Worm (Caenorhabditis elegans) whole organism, late embryonic: ENCODE measurements around the gene ceh-37.

ENCODE experiments used
- C08G9.2 ChIP-seq: sonication (generic microtip); optimal IDR thresholded peaks from 2 replicates; lab custom pipeline; 2016; ENCODE audit warnings: mild to moderate bottlenecking, missing genetic modification characterization, moderate library complexity, missing compliant biosample characterization
- C38D4.7 ChIP-seq: fragments of 200-800 bp; sonication (Bioruptor generic); optimal IDR thresholded peaks from 2 replicates; lab custom pipeline; 2018; ENCODE audit warnings: mild to moderate bottlenecking, missing genetic modification characterization, moderate library complexity, missing compliant biosample characterization
- K09A11.1 ChIP-seq: sonication (generic microtip); optimal IDR thresholded peaks from 2 replicates; lab custom pipeline; 2017; ENCODE audit warnings: antibody characterized with exemption, mild to moderate bottlenecking, missing genetic modification characterization, missing compliant biosample characterization; ENCODE audit not compliant: insufficient read depth
- Y22D7AL.16 ChIP-seq: sonication (generic microtip); optimal IDR thresholded peaks from 2 replicates; lab custom pipeline; 2016; ENCODE audit warnings: missing genetic modification characterization, missing compliant biosample characterization
- ama-1 ChIP-seq: fragments of 150-350 bp; optimal IDR thresholded peaks from 2 replicates; lab custom pipeline; 2014
- ceh-14 ChIP-seq: sonication (generic microtip); optimal IDR thresholded peaks from 2 replicates; lab custom pipeline; 2016; ENCODE audit warnings: missing genotype, missing genetic modification characterization, missing compliant biosample characterization
- ceh-19 ChIP-seq: fragments of 200-800 bp; sonication (Bioruptor generic); optimal IDR thresholded peaks from 2 replicates; lab custom pipeline; 2018; ENCODE audit warnings: mild to moderate bottlenecking, missing genetic modification characterization, missing compliant biosample characterization
- ceh-22 ChIP-seq: sonication (generic microtip); optimal IDR thresholded peaks from 2 replicates; lab custom pipeline; 2017; ENCODE audit warnings: missing biosample characterization, missing genetic modification characterization
- ceh-45 ChIP-seq: fragments of 200-800 bp; sonication (Bioruptor generic); IDR thresholded peaks from 2 replicates; pipeline ENCODE4 v1.3.6; 2022; ENCODE audit warnings: missing genetic modification reagents, missing genetic modification characterization, missing compliant biosample characterization
- ceh-9 ChIP-seq: sonication (generic microtip); optimal IDR thresholded peaks from 2 replicates; lab custom pipeline; 2016; ENCODE audit warnings: mild to moderate bottlenecking, missing genetic modification characterization, inconsistent platforms, missing compliant biosample characterization
- che-1 ChIP-seq: sonication (generic microtip); optimal IDR thresholded peaks from 2 replicates; lab custom pipeline; 2016; ENCODE audit warnings: mild to moderate bottlenecking, missing genetic modification characterization, missing compliant biosample characterization
- elt-2 ChIP-seq: sonication (generic microtip); optimal IDR thresholded peaks from 2 replicates; lab custom pipeline; 2016; ENCODE audit warnings: missing genetic modification reagents, missing genetic modification characterization, missing compliant biosample characterization
- elt-4 ChIP-seq: sonication (generic microtip); optimal IDR thresholded peaks from 2 replicates; lab custom pipeline; 2016; ENCODE audit warnings: missing genetic modification characterization, missing compliant biosample characterization
- ets-4 ChIP-seq: sonication (generic microtip); optimal IDR thresholded peaks from 2 replicates; lab custom pipeline; 2016; ENCODE audit warnings: missing genetic modification characterization, missing compliant biosample characterization
- fax-1 ChIP-seq: sonication (generic microtip); optimal IDR thresholded peaks from 2 replicates; lab custom pipeline; 2016; ENCODE audit warnings: missing genotype, missing genetic modification characterization, missing compliant biosample characterization
- fkh-10 ChIP-seq: fragments of 150-350 bp; optimal IDR thresholded peaks from 2 replicates; lab custom pipeline; 2014; ENCODE audit warnings: missing biosample characterization, missing genetic modification reagents, missing genetic modification characterization
- hlh-13 ChIP-seq: fragments of 200-800 bp; sonication (Bioruptor generic); optimal IDR thresholded peaks from 2 replicates; lab custom pipeline; 2018; ENCODE audit warnings: mild to moderate bottlenecking, missing genetic modification characterization, missing compliant biosample characterization
- hlh-15 ChIP-seq: sonication (generic microtip); optimal IDR thresholded peaks from 2 replicates; lab custom pipeline; 2016; ENCODE audit warnings: missing genetic modification characterization, missing compliant biosample characterization
- hlh-8 ChIP-seq: sonication (generic microtip); optimal IDR thresholded peaks from 2 replicates; lab custom pipeline; 2016; ENCODE audit warnings: missing genotype, missing genetic modification characterization, missing compliant biosample characterization
- lim-6 ChIP-seq: sonication (generic microtip); optimal IDR thresholded peaks from 2 replicates; lab custom pipeline; 2016; ENCODE audit warnings: missing genetic modification characterization, missing compliant biosample characterization
- madf-2 ChIP-seq: sonication (generic microtip); optimal IDR thresholded peaks from 2 replicates; lab custom pipeline; 2017; ENCODE audit warnings: missing genetic modification characterization, missing compliant biosample characterization
- nfya-1 ChIP-seq: sonication (generic microtip); optimal IDR thresholded peaks from 2 replicates; lab custom pipeline; 2017; ENCODE audit warnings: missing genetic modification characterization, mild to moderate bottlenecking, missing compliant biosample characterization, antibody characterized with exemption, moderate library complexity
- nhr-232 ChIP-seq: sonication (generic microtip); optimal IDR thresholded peaks from 2 replicates; lab custom pipeline; 2016; ENCODE audit warnings: missing genetic modification characterization, missing compliant biosample characterization
- odd-2 ChIP-seq: sonication (generic microtip); optimal IDR thresholded peaks from 2 replicates; lab custom pipeline; 2017; ENCODE audit warnings: antibody characterized with exemption, mild to moderate bottlenecking, missing genetic modification characterization, missing compliant biosample characterization
- pat-9 ChIP-seq: fragments of 200-800 bp; sonication (Bioruptor generic); optimal IDR thresholded peaks from 2 replicates; lab custom pipeline; 2018; ENCODE audit warnings: mild to moderate bottlenecking, missing genetic modification characterization, moderate library complexity, missing compliant biosample characterization
- pha-2 ChIP-seq: sonication (generic microtip); optimal IDR thresholded peaks from 2 replicates; lab custom pipeline; 2017; ENCODE audit warnings: mild to moderate bottlenecking, missing genetic modification characterization, missing compliant biosample characterization
- pha-4 ChIP-seq: fragments of 150-350 bp; optimal IDR thresholded peaks from 2 replicates; lab custom pipeline; 2018; ENCODE audit warnings: missing biosample characterization, missing genetic modification reagents, missing genetic modification characterization
- ref-2 ChIP-seq: sonication (generic microtip); optimal IDR thresholded peaks from 2 replicates; lab custom pipeline; 2016; ENCODE audit warnings: missing genetic modification characterization, missing compliant biosample characterization
- sox-4 ChIP-seq: sonication (generic microtip); optimal IDR thresholded peaks from 2 replicates; lab custom pipeline; 2017; ENCODE audit warnings: mild to moderate bottlenecking, missing genetic modification characterization, inconsistent platforms, missing compliant biosample characterization
- tbx-7 ChIP-seq: sonication (generic microtip); optimal IDR thresholded peaks from 2 replicates; lab custom pipeline; 2016; ENCODE audit warnings: missing genotype, missing genetic modification characterization, missing compliant biosample characterization
- ttx-3 ChIP-seq: sonication (generic microtip); optimal IDR thresholded peaks from 2 replicates; lab custom pipeline; 2016; ENCODE audit warnings: missing genetic modification reagents, missing genetic modification characterization, missing compliant biosample characterization
- unc-42 ChIP-seq: sonication (generic microtip); optimal IDR thresholded peaks from 2 replicates; lab custom pipeline; 2016; ENCODE audit warnings: missing genotype, missing genetic modification characterization, missing compliant biosample characterization
- unc-55 ChIP-seq: sonication (generic microtip); optimal IDR thresholded peaks from 2 replicates; lab custom pipeline; 2017; ENCODE audit warnings: missing biosample characterization, missing genetic modification reagents, missing genetic modification characterization
- unc-86 ChIP-seq: sonication (generic microtip); optimal IDR thresholded peaks from 2 replicates; lab custom pipeline; 2016; ENCODE audit warnings: missing genetic modification characterization, missing compliant biosample characterization
- zip-5 ChIP-seq: sonication (generic microtip); optimal IDR thresholded peaks from 2 replicates; lab custom pipeline; 2016; ENCODE audit warnings: missing genetic modification characterization, missing compliant biosample characterization

ceh-37 gene

DNA sequence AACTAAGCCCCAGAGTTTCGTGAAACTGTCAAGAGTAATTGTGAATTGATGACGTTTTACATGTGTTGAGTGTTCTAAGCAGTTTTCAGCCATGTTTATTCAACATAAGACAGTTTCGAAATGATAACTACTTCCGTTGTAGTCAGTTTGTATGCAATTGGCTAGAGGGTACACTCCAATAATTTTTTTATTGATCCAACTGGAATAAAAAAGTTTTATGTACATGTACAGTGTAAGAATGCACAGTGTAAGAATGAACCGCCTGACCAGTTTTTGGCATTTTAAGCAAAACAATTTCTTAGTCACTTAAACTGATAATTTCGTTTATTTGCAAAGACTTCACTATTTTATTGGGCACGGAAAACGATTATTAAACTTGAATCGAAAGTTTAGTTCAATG is 5.5 kb upstream of the ceh-37 start:
- no peak for TF ChIP-seq pha-4 (tag; lab: Kevin White, UChicago)
- no peak for TF ChIP-seq C08G9.2 (tag; lab: Kevin White, UChicago)
- TF ChIP-seq ama-1 (lab: Kevin White, UChicago): no peak
- no peak for TF ChIP-seq pha-2
- TF ChIP-seq ceh-45: no peak
- no peak for TF ChIP-seq ceh-9 (tag; lab: Kevin White, UChicago)
- TF ChIP-seq nfya-1: no peak
- no peak for TF ChIP-seq elt-4
- no peak for TF ChIP-seq ref-2 (tag; lab: Kevin White, UChicago)
- no peak for TF ChIP-seq fax-1
- TF ChIP-seq ceh-19 (GFP tag; lab: Kevin White, UChicago): no peak
- TF ChIP-seq hlh-13: no peak

DNA sequence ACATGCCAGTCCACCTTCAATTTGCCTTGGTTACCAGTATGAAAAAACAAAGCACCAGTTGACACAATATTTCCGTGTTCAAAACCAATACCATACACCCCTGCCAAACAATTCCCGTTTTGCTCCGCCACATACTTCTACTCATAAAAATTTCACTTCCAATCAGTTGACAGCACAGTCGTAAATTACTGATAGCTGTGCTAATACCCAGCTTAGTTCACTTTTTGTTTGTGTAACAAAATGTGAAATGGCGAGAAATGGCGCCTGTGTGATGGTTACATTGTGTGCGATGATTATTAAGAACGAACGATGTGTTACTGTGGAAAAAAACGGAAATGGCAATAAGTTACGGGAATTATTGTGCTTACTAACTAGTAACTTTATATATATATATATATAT is 1.5 kb downstream of the ceh-37 start:
- no peak for TF ChIP-seq ama-1 (lab: Kevin White, UChicago)
- TF ChIP-seq hlh-8: no peak
- TF ChIP-seq Y22D7AL.16 (tag; lab: Kevin White, UChicago): no peak
- TF ChIP-seq che-1 (tag; lab: Kevin White, UChicago): no peak
- no peak for TF ChIP-seq hlh-13
- TF ChIP-seq ceh-14: no peak
- TF ChIP-seq sox-4 (tag; lab: Kevin White, UChicago): no peak
- TF ChIP-seq pha-2: no peak
- TF ChIP-seq tbx-7 (tag; lab: Kevin White, UChicago): no peak
- no peak for TF ChIP-seq odd-2 (tag; lab: Kevin White, UChicago)
- TF ChIP-seq unc-42 (tag; lab: Kevin White, UChicago): no peak
- no peak for TF ChIP-seq C08G9.2 (tag; lab: Kevin White, UChicago)
- no peak for TF ChIP-seq ceh-22 (tag; lab: Kevin White, UChicago)
- TF ChIP-seq lim-6 (tag; lab: Kevin White, UChicago): no peak
- no peak for TF ChIP-seq unc-55 (GFP tag; lab: Kevin White, UChicago)

DNA sequence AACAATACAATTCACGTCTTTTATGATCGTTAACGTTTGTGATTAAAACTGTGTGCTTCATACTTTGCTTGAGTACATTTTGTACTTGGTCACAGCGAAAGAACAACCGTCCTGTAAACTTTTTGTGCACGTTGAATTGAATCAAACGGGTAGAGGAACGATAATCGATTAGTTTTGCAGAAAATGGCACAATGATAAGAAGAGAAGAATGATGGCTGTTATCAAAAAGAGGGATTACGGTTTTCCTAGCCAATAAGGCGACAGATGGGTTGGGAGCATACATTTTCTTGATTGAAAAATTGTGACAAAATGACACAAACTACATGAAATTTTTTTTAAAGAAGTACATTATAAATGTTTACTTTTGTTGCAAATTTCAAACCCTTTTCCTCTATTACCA is 13.5 kb downstream of the ceh-37 start:
- TF ChIP-seq ceh-22 (tag; lab: Kevin White, UChicago) (no peak), elt-2 (peak; percentile 60)

DNA sequence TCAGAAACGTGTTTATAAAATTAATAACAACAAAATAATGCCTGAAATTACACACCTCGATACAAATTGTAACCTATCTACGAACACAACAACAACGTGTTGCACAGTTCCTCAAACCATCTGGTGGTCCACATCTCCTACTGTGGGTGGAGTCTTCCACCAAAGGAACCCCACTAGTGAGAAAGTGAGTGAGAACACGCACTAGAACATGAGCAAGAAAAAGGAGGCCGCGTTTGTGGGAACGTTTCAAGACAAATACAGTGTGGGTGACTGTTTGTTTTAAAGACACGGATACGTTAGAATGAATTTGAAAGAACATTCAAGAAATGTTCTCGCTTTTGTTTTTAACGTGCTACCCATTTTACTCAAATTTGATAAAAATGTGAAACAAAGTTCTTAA is 21.3 kb downstream of the ceh-37 start, which contains the start of gene ceh-36:
Gene ceh-36 (minus strand): TSS at position 101 of the 400 bp plus-strand sequence.
- TF ChIP-seq K09A11.1 (tag; lab: Kevin White, UChicago): no peak
- no peak for TF ChIP-seq nhr-232 (tag; lab: Kevin White, UChicago)
- TF ChIP-seq unc-86 (tag; lab: Kevin White, UChicago): no peak
- no peak for TF ChIP-seq tbx-7 (tag; lab: Kevin White, UChicago)
- TF ChIP-seq ceh-22 (tag; lab: Kevin White, UChicago): no peak
- no peak for TF ChIP-seq fax-1
- TF ChIP-seq zip-5 (tag; lab: Kevin White, UChicago): no peak
- TF ChIP-seq che-1 (tag; lab: Kevin White, UChicago): no peak
- no peak for TF ChIP-seq hlh-15
- no peak for TF ChIP-seq C38D4.7 (GFP tag; lab: Kevin White, UChicago)

DNA sequence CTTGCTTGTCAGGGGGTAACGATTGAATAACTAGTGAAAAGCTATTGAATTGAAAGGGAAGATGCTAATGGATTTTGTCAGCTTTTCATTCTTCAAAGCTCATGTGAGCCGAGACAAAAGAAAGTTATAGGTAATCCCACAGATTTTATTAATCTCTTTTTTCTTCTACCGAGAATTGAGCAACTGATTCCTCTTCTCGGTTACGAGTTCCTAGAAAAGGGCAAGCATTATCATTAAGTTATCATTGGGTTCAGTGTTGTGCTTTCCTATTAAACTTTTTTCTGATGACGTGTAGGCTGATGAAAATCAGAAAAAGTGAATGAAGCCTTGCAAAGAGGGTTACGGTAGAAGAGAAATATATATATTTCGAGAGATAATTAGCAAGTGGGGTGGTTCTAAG is 22.2 kb downstream of the ceh-37 start:
- no peak for TF ChIP-seq ttx-3
- no peak for TF ChIP-seq madf-2 (tag; lab: Kevin White, UChicago)
- no peak for TF ChIP-seq ama-1 (lab: Kevin White, UChicago)
- TF ChIP-seq C08G9.2 (tag; lab: Kevin White, UChicago): no peak
- no peak for TF ChIP-seq fkh-10 (GFP tag; lab: Kevin White, UChicago)
- TF ChIP-seq ets-4 (tag; lab: Kevin White, UChicago): no peak
- no peak for TF ChIP-seq pat-9 (tag; lab: Kevin White, UChicago)
